Fruit fly (Drosophila melanogaster) whole organism, prepupa: ENCODE results near the gene Clamp.

Experiments used
- CG11762 ChIP-seq: fragments of 200-800 bp; sonication (Bioruptor generic); optimal IDR thresholded peaks from 3 replicates; lab custom pipeline; 2016; ENCODE audit warnings: missing biosample characterization, missing genetic modification characterization; ENCODE audit not compliant: insufficient read depth
- CG34406 ChIP-seq: fragments of 200-800 bp; sonication (Bioruptor generic); optimal IDR thresholded peaks from 3 replicates; lab custom pipeline; 2016; ENCODE audit warnings: missing biosample characterization, missing genetic modification characterization
- CG6854 ChIP-seq: fragments of 200-800 bp; sonication (Bioruptor generic); optimal IDR thresholded peaks from 2 replicates; lab custom pipeline; 2017; ENCODE audit warnings: missing biosample characterization, mild to moderate bottlenecking, missing genetic modification characterization
- CG8119 ChIP-seq: fragments of 200-800 bp; sonication (Bioruptor generic); IDR thresholded peaks from 3 replicates; pipeline ENCODE4 v1.3.6; 2022; ENCODE audit warnings: missing biosample characterization, missing genetic modification characterization
- CG8319 ChIP-seq: fragments of 200-800 bp; sonication (Bioruptor generic); optimal IDR thresholded peaks from 3 replicates; lab custom pipeline; 2016; ENCODE audit warnings: missing biosample characterization, missing genetic modification characterization
- OdsH ChIP-seq: fragments of 200-800 bp; sonication (Bioruptor generic); optimal IDR thresholded peaks from 3 replicates; lab custom pipeline; 2016; ENCODE audit warnings: missing biosample characterization, missing genetic modification characterization
- fd85E ChIP-seq: fragments of 200-800 bp; sonication (Bioruptor generic); optimal IDR thresholded peaks from 3 replicates; lab custom pipeline; 2016; ENCODE audit warnings: missing biosample characterization, missing genetic modification characterization
- lz ChIP-seq: fragments of 200-800 bp; sonication (Bioruptor generic); optimal IDR thresholded peaks from 3 replicates; lab custom pipeline; 2016; ENCODE audit warnings: missing biosample characterization, missing genetic modification characterization
- topi ChIP-seq: fragments of 200-800 bp; sonication (Bioruptor generic); optimal IDR thresholded peaks from 3 replicates; lab custom pipeline; 2016; ENCODE audit warnings: missing biosample characterization, missing genetic modification characterization
- vri ChIP-seq: fragments of 200-800 bp; sonication (Bioruptor generic); optimal IDR thresholded peaks from 3 replicates; lab custom pipeline; 2016; ENCODE audit warnings: missing biosample characterization, mild to moderate bottlenecking, missing genetic modification characterization

DNA sequence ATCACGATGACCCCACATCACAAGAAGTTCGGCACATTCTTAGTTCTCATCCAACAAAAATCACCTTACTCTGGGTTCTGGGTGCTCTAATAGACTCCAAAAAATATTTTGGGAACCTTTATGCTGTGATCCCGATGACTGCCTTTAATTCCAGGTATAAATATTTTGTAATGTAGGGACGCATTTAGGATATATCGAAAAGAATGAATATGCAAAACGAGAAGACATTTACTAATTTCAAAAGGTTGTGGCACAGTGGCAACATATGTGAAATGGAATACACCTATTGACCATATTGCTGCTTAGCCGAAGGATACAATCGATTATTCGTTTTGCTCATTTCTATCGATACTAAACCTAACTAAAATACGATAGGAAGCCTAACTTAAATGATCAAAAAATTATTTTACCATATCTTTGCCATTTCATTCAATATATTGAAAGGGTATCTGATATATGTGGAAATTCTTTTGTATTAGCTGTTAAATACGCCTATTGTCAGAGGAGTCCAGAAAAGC is 48.0 kb downstream of the Clamp start, which contains the start of gene CG3651:
- TF ChIP-seq CG8319 (no peak), lz (GFP tag; lab: Kevin White, UChicago) (no peak), vri (GFP tag; lab: Kevin White, UChicago) (no peak), CG6854 (GFP tag; lab: Kevin White, UChicago) (no peak), CG34406 (GFP tag; lab: Kevin White, UChicago) (no peak), CG11762 (no peak), OdsH (GFP tag; lab: Kevin White, UChicago) (no peak), CG8119 (GFP tag; lab: Robert Waterston, UW) (no peak), topi (GFP tag; lab: Kevin White, UChicago) (no peak), fd85E (GFP tag; lab: Kevin White, UChicago) (no peak)
